Worm (Caenorhabditis elegans): ENCODE results near the gene ttr-22.

DNA sequence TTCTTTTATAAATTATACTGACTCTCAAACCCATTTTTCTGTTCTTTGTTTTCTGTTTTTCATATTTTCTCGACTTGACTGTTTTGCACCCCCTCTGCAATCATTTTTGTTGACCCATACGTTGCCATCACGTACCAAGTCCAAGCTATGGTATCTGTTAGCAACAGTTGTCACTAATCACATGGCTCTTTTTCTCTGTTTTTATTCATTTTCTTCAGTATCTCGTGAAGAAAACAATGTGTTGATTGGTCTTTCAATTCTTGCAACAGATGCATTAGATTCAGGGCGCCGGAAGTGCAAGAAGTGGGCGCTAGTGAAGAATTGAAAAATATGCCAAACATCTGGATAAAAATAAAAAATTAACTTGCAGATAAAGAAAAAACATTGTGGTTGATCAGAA is 5.7 kb upstream of the ttr-22 start:
- TF ChIP-seq nhr-232 (tag; optimal IDR thresholded peaks at IDR 0.05) = no peak
- TF ChIP-seq sox-4 (tag; optimal IDR thresholded peaks at IDR 0.05) = no peak
- TF ChIP-seq fkh-10 (GFP tag; optimal IDR thresholded peaks at IDR 0.05) = no peak
- no peak for TF ChIP-seq ama-1 (optimal IDR thresholded peaks at IDR 0.05)
- no peak for TF ChIP-seq pros-1 (tag; optimal IDR thresholded peaks at IDR 0.05)
- no peak for TF ChIP-seq dve-1 (tag; optimal IDR thresholded peaks at IDR 0.05)
- no peak for TF ChIP-seq hlh-8 (tag; optimal IDR thresholded peaks at IDR 0.05)
